Fruit fly (Drosophila melanogaster): Measurements from ENCODE around the gene Rtel1.

Rtel1 gene

dm6 chrX:5735268-5735941 lies 12.1 kb upstream of the Rtel1 start (continued):
- peak; percentile 62 for TF ChIP-seq tio (GFP tag; optimal IDR thresholded peaks at IDR 0.05)
- TF ChIP-seq fd3F (GFP tag; optimal IDR thresholded peaks at IDR 0.05) = peak; percentile 73
- TF ChIP-seq CG9609 (GFP tag; optimal IDR thresholded peaks at IDR 0.05) = peak; percentile 32
- TF ChIP-seq Deaf1 (tag; optimal IDR thresholded peaks at IDR 0.05) = peak; percentile 42
- TF ChIP-seq CG5953 (GFP tag; IDR thresholded peaks at IDR 0.05) = peak; percentile 78
- TF ChIP-seq CG4617 (GFP tag; optimal IDR thresholded peaks at IDR 0.05; ENCODE audit: borderline replicate concordance) = no peak
- TF ChIP-seq CG11456 (GFP tag; IDR thresholded peaks at IDR 0.05) = peak; percentile 83
- TF ChIP-seq pho (GFP tag; optimal IDR thresholded peaks at IDR 0.05) = peak; percentile 50
- peak; percentile 69; the same call in 1 of the 2 replicates for TF ChIP-seq CG16779 (GFP tag; IDR thresholded peaks at IDR 0.05)
- TF ChIP-seq CG4328 (GFP tag; optimal IDR thresholded peaks at IDR 0.05) = no peak
- peak; percentile 23 for TF ChIP-seq CG13894 (tag; optimal IDR thresholded peaks at IDR 0.05)
- no peak for TF ChIP-seq bigmax (GFP tag; optimal IDR thresholded peaks at IDR 0.05)
- TF ChIP-seq CG9727 (GFP tag; optimal IDR thresholded peaks at IDR 0.05) = peak; percentile 66
- no peak for TF ChIP-seq disco-r (GFP tag; optimal IDR thresholded peaks at IDR 0.05)
- TF ChIP-seq CG17802 (tag; optimal IDR thresholded peaks at IDR 0.05) = no peak
- peak; percentile 61 for TF ChIP-seq tin (GFP tag; optimal IDR thresholded peaks at IDR 0.05)
- peak; percentile 71; the same call in 2 of the 3 replicates for TF ChIP-seq Mrtf (GFP tag; IDR thresholded peaks at IDR 0.05)
- TF ChIP-seq onecut (GFP tag; IDR thresholded peaks at IDR 0.05) = peak; percentile 50
- peak; percentile 43 for TF ChIP-seq NFAT (GFP tag; IDR thresholded peaks at IDR 0.05)
- TF ChIP-seq CG4360 (GFP tag; IDR thresholded peaks at IDR 0.05) = no peak
- peak; percentile 54 for TF ChIP-seq CG4854 (GFP tag; optimal IDR thresholded peaks at IDR 0.05)
- peak; percentile 57 for TF ChIP-seq Bteb2 (GFP tag; optimal IDR thresholded peaks at IDR 0.05)
- TF ChIP-seq CG3407 (GFP tag; optimal IDR thresholded peaks at IDR 0.05) = peak; percentile 50
- peak; percentile 74; the same call in 2 of the 3 replicates for TF ChIP-seq otp (GFP tag; IDR thresholded peaks at IDR 0.05)
- TF ChIP-seq Mad (GFP tag; optimal IDR thresholded peaks at IDR 0.05) = peak; percentile 55
- TF ChIP-seq Nf-YC (tag; optimal IDR thresholded peaks at IDR 0.05) = peak; percentile 19
- peak; percentile 66 for TF ChIP-seq D19A (tag; optimal IDR thresholded peaks at IDR 0.05)
- peak; percentile 79 for TF ChIP-seq Hsf (GFP tag; optimal IDR thresholded peaks at IDR 0.05)
- peak; percentile 10 for TF ChIP-seq Ets97D (GFP tag; optimal IDR thresholded peaks at IDR 0.05)
- TF ChIP-seq nmo (GFP tag; optimal IDR thresholded peaks at IDR 0.05) = peak; percentile 80
- peak; percentile 27 for TF ChIP-seq CG10543 (GFP tag; optimal IDR thresholded peaks at IDR 0.05)
- peak; percentile 66 to 79 for TF ChIP-seq chif (GFP tag; optimal IDR thresholded peaks at IDR 0.05)
- TF ChIP-seq pfk (GFP tag; optimal IDR thresholded peaks at IDR 0.05) = no peak
- 0 out of 3 replicates have a peak, but pooled peaks have one; percentile 42 for TF ChIP-seq sr (GFP tag; IDR thresholded peaks at IDR 0.05)
- TF ChIP-seq CG7839 (tag; optimal IDR thresholded peaks at IDR 0.05) = peak; percentile 86
- 0 out of 2 replicates have a peak, but pooled peaks have one; percentile 13 for TF ChIP-seq ro (GFP tag; IDR thresholded peaks at IDR 0.05)
- peak; percentile 80 for TF ChIP-seq CG30403 (GFP tag; optimal IDR thresholded peaks at IDR 0.05)
- TF ChIP-seq sima (GFP tag; optimal IDR thresholded peaks at IDR 0.05) = no peak
- TF ChIP-seq CG14050 (GFP tag; IDR thresholded peaks at IDR 0.05) = peak; percentile 67
- no peak for TF ChIP-seq CG10274 (GFP tag; optimal IDR thresholded peaks at IDR 0.05)
- peak; percentile 70 for TF ChIP-seq Chrac-16 (GFP tag; optimal IDR thresholded peaks at IDR 0.05)
- TF ChIP-seq chinmo (GFP tag; IDR thresholded peaks at IDR 0.05; ENCODE audit: partially characterized antibody) = no peak
- no peak for TF ChIP-seq MESR4 (GFP tag; optimal IDR thresholded peaks at IDR 0.05)
- TF ChIP-seq Mes4 (GFP tag; optimal IDR thresholded peaks at IDR 0.05) = peak; percentile 8
- no peak for TF ChIP-seq pita (GFP tag; optimal IDR thresholded peaks at IDR 0.05)
- TF ChIP-seq z (GFP tag; IDR thresholded peaks at IDR 0.05) = no peak
- peak; percentile 57 for TF ChIP-seq E2f1 (GFP tag; IDR thresholded peaks at IDR 0.05)
- TF ChIP-seq tup (GFP tag; optimal IDR thresholded peaks at IDR 0.05) = peak; percentile 21
- TF ChIP-seq CG11504 (tag; optimal IDR thresholded peaks at IDR 0.05) = peak; percentile 87
- peak; percentile 78 for TF ChIP-seq CG31441 (GFP tag; IDR thresholded peaks at IDR 0.05)

Data from whole organism, embryonic.